Fruit fly (Drosophila melanogaster): ENCODE measurements around the gene CG13599.

CG13599 gene

DNA sequence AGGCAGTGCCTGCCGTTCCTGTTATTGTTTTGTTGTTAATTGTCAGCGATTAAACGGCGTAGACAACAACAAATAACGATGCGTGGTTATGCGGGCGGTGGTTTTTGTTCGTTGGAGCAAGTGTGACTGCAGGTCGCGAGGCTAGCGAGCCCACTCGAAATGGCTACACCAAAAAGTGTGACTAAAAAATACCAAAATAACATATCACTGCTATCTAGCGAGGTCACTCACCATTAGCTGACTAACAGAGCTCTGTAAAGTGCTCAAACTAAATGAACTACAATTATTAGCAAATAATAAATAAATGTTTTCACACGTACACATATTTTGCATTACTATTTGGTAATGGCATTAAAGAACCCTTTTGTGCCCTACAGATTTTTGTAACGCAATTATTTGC is 41.5 kb upstream of the CG13599 start, which contains the start of gene Pli (continued):
- TF ChIP-seq CG7372 (GFP tag; IDR thresholded peaks at IDR 0.05) = no peak
- TF ChIP-seq tap (tag; optimal IDR thresholded peaks at IDR 0.05) = no peak
- TF ChIP-seq nerfin-1 (tag; optimal IDR thresholded peaks at IDR 0.05) = peak; percentile 77
- TF ChIP-seq tll (GFP tag; optimal IDR thresholded peaks at IDR 0.05) = no peak
- peak; percentile 4 for TF ChIP-seq CG7839 (tag; optimal IDR thresholded peaks at IDR 0.05)
- TF ChIP-seq ase (GFP tag; IDR thresholded peaks at IDR 0.05) = no peak
- no peak for TF ChIP-seq CG4820 (GFP tag; optimal IDR thresholded peaks at IDR 0.05)
- no peak for TF ChIP-seq ro (GFP tag; IDR thresholded peaks at IDR 0.05)
- no peak for TF ChIP-seq cwo (GFP tag; optimal IDR thresholded peaks at IDR 0.05)
- no peak for TF ChIP-seq BtbVII (GFP tag; optimal IDR thresholded peaks at IDR 0.05)
- no peak for TF ChIP-seq Hey (tag; optimal IDR thresholded peaks at IDR 0.05)
- no peak for TF ChIP-seq Hsf (GFP tag; optimal IDR thresholded peaks at IDR 0.05)
- peak; percentile 77 for TF ChIP-seq CG12659 (GFP tag; optimal IDR thresholded peaks at IDR 0.05)
- TF ChIP-seq Blimp-1 (GFP tag; optimal IDR thresholded peaks at IDR 0.05) = no peak
- TF ChIP-seq CHES-1-like (GFP tag; optimal IDR thresholded peaks at IDR 0.05) = no peak
- peak; percentile 9 for TF ChIP-seq CG4424 (GFP tag; optimal IDR thresholded peaks at IDR 0.05)
- no peak for TF ChIP-seq Dref (GFP tag; IDR thresholded peaks at IDR 0.05)
- no peak for TF ChIP-seq vnd (GFP tag; IDR thresholded peaks at IDR 0.05; ENCODE audit: partially characterized antibody)
- peak; percentile 32 for TF ChIP-seq Sry-δ (GFP tag; optimal IDR thresholded peaks at IDR 0.05)
- no peak for TF ChIP-seq az2 (GFP tag; optimal IDR thresholded peaks at IDR 0.05)
- no peak for TF ChIP-seq Oaz (GFP tag; IDR thresholded peaks at IDR 0.05)
- no peak for TF ChIP-seq CG1792 (GFP tag; optimal IDR thresholded peaks at IDR 0.05)
- TF ChIP-seq ash1 (GFP tag; optimal IDR thresholded peaks at IDR 0.05) = peak; percentile 58
- no peak for TF ChIP-seq cas (GFP tag; IDR thresholded peaks at IDR 0.05)
- peak; percentile 41 for TF ChIP-seq CG17186 (GFP tag; optimal IDR thresholded peaks at IDR 0.05)
- no peak for TF ChIP-seq eyg (GFP tag; optimal IDR thresholded peaks at IDR 0.05)
- peak; percentile 99 for TF ChIP-seq gfzf (GFP tag; optimal IDR thresholded peaks at IDR 0.05)
- no peak for TF ChIP-seq Atf-2 (GFP tag; optimal IDR thresholded peaks at IDR 0.05)
- peak; percentile 32 for TF ChIP-seq zen (tag; optimal IDR thresholded peaks at IDR 0.05)
- no peak for TF ChIP-seq CG10274 (GFP tag; optimal IDR thresholded peaks at IDR 0.05)
- peak; percentile 7 for TF ChIP-seq CG2120 (GFP tag; optimal IDR thresholded peaks at IDR 0.05)
- no peak for TF ChIP-seq CG13775 (GFP tag; optimal IDR thresholded peaks at IDR 0.05)
- no peak for TF ChIP-seq Ravus (GFP tag; IDR thresholded peaks at IDR 0.05)
- TF ChIP-seq HmgZ (tag; optimal IDR thresholded peaks at IDR 0.05) = peak; percentile 16
- TF ChIP-seq zfh2 (GFP tag; optimal IDR thresholded peaks at IDR 0.05) = no peak
- no peak for TF ChIP-seq CG15479 (GFP tag; optimal IDR thresholded peaks at IDR 0.05)
- TF ChIP-seq Antp (GFP tag; optimal IDR thresholded peaks at IDR 0.05) = no peak
- TF ChIP-seq CG2129 (GFP tag; IDR thresholded peaks at IDR 0.05; ENCODE audit: partially characterized antibody) = no peak
- peak in 1 of 2 experiments; percentile 78 for TF ChIP-seq Pdp1 (GFP tag; optimal IDR thresholded peaks at IDR 0.05)
- TF ChIP-seq CG17385 (GFP tag; optimal IDR thresholded peaks at IDR 0.05) = peak; percentile 7
- TF ChIP-seq CG4617 (GFP tag; optimal IDR thresholded peaks at IDR 0.05; ENCODE audit: borderline replicate concordance) = no peak
- TF ChIP-seq CG14710 (tag; optimal IDR thresholded peaks at IDR 0.05) = peak; percentile 69
- TF ChIP-seq CG17829 (tag; optimal IDR thresholded peaks at IDR 0.05) = peak; percentile 31
- TF ChIP-seq dan (GFP tag; IDR thresholded peaks at IDR 0.05) = no peak
- no peak for TF ChIP-seq gsb-n (tag; optimal IDR thresholded peaks at IDR 0.05)
- no peak for TF ChIP-seq Mes4 (GFP tag; optimal IDR thresholded peaks at IDR 0.05)
- no peak for TF ChIP-seq tin (GFP tag; optimal IDR thresholded peaks at IDR 0.05)
- TF ChIP-seq CG1529 (GFP tag; optimal IDR thresholded peaks at IDR 0.05) = no peak
- no peak for TF ChIP-seq CG16813 (GFP tag; IDR thresholded peaks at IDR 0.05; ENCODE audit: partially characterized antibody)
- no peak for TF ChIP-seq Six4 (GFP tag; optimal IDR thresholded peaks at IDR 0.05)
- no peak for TF ChIP-seq CG17568 (GFP tag; optimal IDR thresholded peaks at IDR 0.05)
